Worm (Caenorhabditis elegans) whole organism, mixed stage, embryonic: ENCODE data around the gene T05A7.7.

Source experiments
- flh-1 ChIP-seq: fragments of 200-800 bp; sonication (Bioruptor generic); optimal IDR thresholded peaks from 2 replicates; lab custom pipeline; 2018; ENCODE audit warnings: mild to moderate bottlenecking, missing genetic modification characterization, moderate library complexity, missing compliant biosample characterization
- hlh-1 ChIP-seq: fragments of 150-350 bp; optimal IDR thresholded peaks from 2 replicates; lab custom pipeline; 2014; ENCODE audit warnings: missing biosample characterization, missing genetic modification reagents, missing genetic modification characterization
- mab-5 ChIP-seq: fragments of 150-350 bp; optimal IDR thresholded peaks from 2 replicates; lab custom pipeline; 2014; ENCODE audit warnings: missing biosample characterization, missing genetic modification characterization
- nhr-12 ChIP-seq: fragments of 150-350 bp; optimal IDR thresholded peaks from 2 replicates; lab custom pipeline; 2014; ENCODE audit warnings: missing biosample characterization, missing genetic modification characterization
- nhr-2 ChIP-seq: fragments of 150-350 bp; optimal IDR thresholded peaks from 2 replicates; lab custom pipeline; 2014; ENCODE audit warnings: missing biosample characterization, missing genetic modification characterization
- nhr-28 ChIP-seq: fragments of 150-350 bp; optimal IDR thresholded peaks from 2 replicates; lab custom pipeline; 2014; ENCODE audit warnings: missing biosample characterization, missing genetic modification characterization
- unc-39 ChIP-seq: fragments of 150-350 bp; optimal IDR thresholded peaks from 2 replicates; lab custom pipeline; 2014; ENCODE audit warnings: missing biosample characterization, missing genetic modification characterization
- unc-62 ChIP-seq: fragments of 150-350 bp; optimal IDR thresholded peaks from 2 replicates; lab custom pipeline; 2014; ENCODE audit warnings: missing biosample characterization, missing genetic modification reagents, missing genetic modification characterization
- ztf-11 ChIP-seq: fragments of 150-350 bp; optimal IDR thresholded peaks from 2 replicates; lab custom pipeline; 2014; ENCODE audit warnings: missing biosample characterization, missing genetic modification characterization

DNA sequence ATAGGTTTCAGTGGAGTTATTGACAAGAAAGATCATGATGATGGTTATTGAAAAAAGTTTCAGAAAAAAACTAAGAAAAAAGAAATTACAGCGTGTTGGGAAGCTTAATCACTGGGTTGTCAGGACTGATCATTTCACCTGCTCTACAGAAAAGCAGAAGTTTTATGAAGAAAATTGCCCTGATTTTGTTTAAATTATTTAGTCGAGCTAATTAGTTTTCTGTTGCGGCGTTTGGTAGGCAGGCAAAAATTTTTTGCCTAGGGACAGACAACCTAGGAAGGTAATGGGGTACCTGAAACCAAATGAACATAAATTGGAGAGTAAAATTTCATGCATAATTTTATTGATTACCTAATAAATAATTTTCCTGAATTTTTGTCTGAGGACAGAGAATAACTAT is 2.4 kb upstream of the T05A7.7 start, which contains the start of gene sre-40:
- TF ChIP-seq ztf-11 (tag; lab: Kevin White, UChicago) (no peak), unc-62 (no peak), nhr-28 (tag; lab: Kevin White, UChicago) (no peak), nhr-2 (tag; lab: Kevin White, UChicago) (no peak), nhr-12 (tag; lab: Kevin White, UChicago) (no peak), hlh-1 (tag; lab: Kevin White, UChicago) (no peak), mab-5 (tag; lab: Kevin White, UChicago) (no peak), unc-39 (no peak), flh-1 (GFP tag; lab: Kevin White, UChicago) (no peak)
